Worm (Caenorhabditis elegans) whole organism, midembryonic: ENCODE data around the gene srx-78.

Experiments used
- T22C8.4 ChIP-seq: fragments of 200-800 bp; sonication (Bioruptor generic); IDR thresholded peaks from 2 replicates; pipeline ENCODE4 v1.3.6; 2022; ENCODE audit warnings: missing genetic modification characterization, missing compliant biosample characterization
- cog-1 ChIP-seq: sonication (generic microtip); optimal IDR thresholded peaks from 2 replicates; lab custom pipeline; 2016; ENCODE audit warnings: missing genetic modification characterization, missing compliant biosample characterization
- flt-1 ChIP-seq: fragments of 200-800 bp; sonication (Bioruptor generic); IDR thresholded peaks from 2 replicates; pipeline ENCODE4 v1.3.6; 2022; ENCODE audit warnings: missing genetic modification characterization, missing compliant biosample characterization
- klf-2 ChIP-seq: fragments of 200-800 bp; sonication (Bioruptor generic); conservative IDR thresholded peaks from 2 replicates; pipeline ENCODE4 v1.3.6; 2022; ENCODE audit warnings: missing genetic modification reagents, missing genetic modification characterization, missing compliant biosample characterization
- med-1 ChIP-seq: sonication (generic microtip); optimal IDR thresholded peaks from 2 replicates; lab custom pipeline; 2017; ENCODE audit warnings: missing genetic modification characterization, mild to moderate bottlenecking, missing compliant biosample characterization, antibody characterized with exemption, missing genetic modification reagents; ENCODE audit not compliant: insufficient read depth
- ref-1 ChIP-seq: fragments of 200-800 bp; sonication (Bioruptor generic); conservative IDR thresholded peaks from 2 replicates; pipeline ENCODE4 v1.3.6; 2022; ENCODE audit warnings: missing genetic modification reagents, missing genetic modification characterization, missing compliant biosample characterization
- tab-1 ChIP-seq: fragments of 200-800 bp; sonication (Bioruptor generic); IDR thresholded peaks from 2 replicates; pipeline ENCODE4 v1.3.6; 2022; ENCODE audit warnings: missing genetic modification characterization, missing compliant biosample characterization
- ztf-23 ChIP-seq: fragments of 200-800 bp; sonication (Bioruptor generic); IDR thresholded peaks from 2 replicates; pipeline ENCODE4 v1.3.6; 2022; ENCODE audit warnings: missing genetic modification reagents, missing genetic modification characterization, missing compliant biosample characterization
- ztf-29 ChIP-seq: fragments of 200-800 bp; sonication (Bioruptor generic); IDR thresholded peaks from 2 replicates; pipeline ENCODE4 v1.3.6; 2022; ENCODE audit warnings: missing genetic modification reagents, missing genetic modification characterization, missing compliant biosample characterization

Gene srx-78

DNA sequence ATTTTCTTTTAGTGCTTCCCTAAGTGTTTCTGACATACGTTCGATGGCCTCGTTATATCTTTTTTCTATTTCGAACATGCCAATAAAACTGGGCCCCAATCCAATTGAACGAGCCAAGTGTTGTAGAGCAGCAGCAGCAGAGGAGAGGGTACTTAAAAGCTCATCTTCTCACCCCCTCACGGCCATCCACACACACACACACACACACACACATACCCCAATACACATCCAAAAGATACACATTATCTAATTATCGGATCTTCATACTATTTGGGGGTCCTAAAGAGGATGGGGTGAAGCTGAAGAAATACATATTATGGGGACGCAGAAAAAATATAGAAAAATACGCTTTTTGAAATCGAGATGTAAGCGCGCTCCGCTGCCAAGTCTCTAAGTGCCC lies 22.1 kb upstream of the srx-78 start:
- TF ChIP-seq flt-1 (GFP tag; lab: Robert Waterston, UW), result 0 out of 2 replicates have a peak, but pooled peaks have one; percentile 37
- TF ChIP-seq tab-1 (GFP tag; lab: Robert Waterston, UW), result no peak
- peak; percentile 53; the same call in 1 of the 2 replicates for TF ChIP-seq ztf-23 (GFP tag; lab: Robert Waterston, UW)

DNA sequence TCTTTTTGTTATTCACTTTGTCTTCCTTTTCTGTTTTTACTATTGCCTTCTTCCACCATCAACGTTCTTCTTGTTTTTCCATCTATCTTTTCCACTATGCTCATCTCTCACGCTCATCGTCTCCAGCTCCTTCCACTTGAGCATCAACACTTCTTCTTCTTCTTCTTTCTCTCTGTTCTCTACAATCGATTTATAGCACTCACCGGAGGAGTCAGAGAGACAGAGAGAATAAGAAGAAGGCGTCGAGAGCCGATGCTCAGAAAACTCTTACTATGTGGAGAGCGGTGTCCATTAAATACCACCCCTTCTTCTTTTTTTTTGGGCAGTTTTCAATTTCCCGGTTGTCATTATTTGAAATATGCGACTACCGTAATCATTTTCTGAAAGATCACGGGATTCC lies 19.9 kb upstream of the srx-78 start:
- no peak for TF ChIP-seq ztf-29 (GFP tag; lab: Robert Waterston, UW)
- no peak for TF ChIP-seq T22C8.4
- no peak for TF ChIP-seq klf-2 (GFP tag; lab: Robert Waterston, UW)
- TF ChIP-seq flt-1 (GFP tag; lab: Robert Waterston, UW), result no peak
- no peak for TF ChIP-seq cog-1
- TF ChIP-seq ztf-23 (GFP tag; lab: Robert Waterston, UW), result no peak
- TF ChIP-seq tab-1 (GFP tag; lab: Robert Waterston, UW), result no peak
- TF ChIP-seq ref-1 (GFP tag; lab: Robert Waterston, UW), result no peak
- no peak for TF ChIP-seq med-1 (GFP tag; lab: Kevin White, UChicago)

DNA sequence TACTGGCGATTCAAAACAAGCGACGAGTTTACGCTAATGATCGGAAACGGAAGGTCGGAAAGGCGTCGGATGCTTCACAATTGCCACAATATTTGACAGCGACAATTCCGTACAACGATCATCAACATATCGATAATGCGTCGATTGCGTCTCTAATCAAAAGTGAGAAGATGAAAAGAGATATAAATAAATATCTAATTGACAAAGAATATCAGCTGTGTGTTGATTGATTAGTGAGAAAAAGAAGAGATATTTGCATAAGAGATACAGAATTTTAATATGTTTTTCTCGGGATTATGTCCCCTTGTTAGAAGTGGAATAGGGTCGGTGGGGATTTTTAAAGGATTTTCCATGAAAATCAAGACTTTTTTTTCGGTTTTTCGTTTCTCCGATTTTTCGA lies 16.3 kb upstream of the srx-78 start:
- TF ChIP-seq T22C8.4 (no peak), tab-1 (GFP tag; lab: Robert Waterston, UW) (no peak), med-1 (GFP tag; lab: Kevin White, UChicago) (no peak), flt-1 (GFP tag; lab: Robert Waterston, UW) (no peak), ref-1 (GFP tag; lab: Robert Waterston, UW) (no peak), klf-2 (GFP tag; lab: Robert Waterston, UW) (no peak), cog-1 (no peak), ztf-29 (GFP tag; lab: Robert Waterston, UW) (no peak), ztf-23 (GFP tag; lab: Robert Waterston, UW) (no peak)

DNA sequence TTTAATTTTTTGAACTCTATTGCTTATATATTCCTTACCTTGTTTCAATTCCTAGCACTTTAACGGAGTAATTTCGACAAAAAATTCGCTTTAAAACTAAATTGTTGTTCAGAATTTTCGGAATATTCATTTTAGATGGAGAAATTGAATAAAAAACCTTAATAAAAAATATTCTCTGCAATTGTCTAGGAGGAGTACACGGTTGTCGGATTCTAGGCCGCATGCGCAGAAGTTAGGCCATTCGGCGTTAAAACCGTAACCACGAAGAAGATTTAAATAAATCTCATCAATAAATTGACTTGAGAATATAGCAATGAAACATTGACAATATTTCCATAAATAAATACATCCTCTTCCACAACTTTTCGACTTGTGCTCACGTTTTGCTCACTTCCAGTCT lies 12.6 kb upstream of the srx-78 start, which contains the start of the genes C01G10.10 and C01G10.9:
TSS of gene C01G10.10 (minus strand) at position 151 of the 400 bp plus-strand sequence.
TSS of gene C01G10.9 (plus strand) at position 240 of the 400 bp plus-strand sequence.
- no peak for TF ChIP-seq ztf-29 (GFP tag; lab: Robert Waterston, UW)
- no peak for TF ChIP-seq T22C8.4
- TF ChIP-seq flt-1 (GFP tag; lab: Robert Waterston, UW), result 0 out of 2 replicates have a peak, but pooled peaks have one; percentile 10
- TF ChIP-seq tab-1 (GFP tag; lab: Robert Waterston, UW), result no peak
- TF ChIP-seq ref-1 (GFP tag; lab: Robert Waterston, UW), result no peak
- no peak for TF ChIP-seq med-1 (GFP tag; lab: Kevin White, UChicago)
- no peak for TF ChIP-seq ztf-23 (GFP tag; lab: Robert Waterston, UW)
- no peak for TF ChIP-seq cog-1

DNA sequence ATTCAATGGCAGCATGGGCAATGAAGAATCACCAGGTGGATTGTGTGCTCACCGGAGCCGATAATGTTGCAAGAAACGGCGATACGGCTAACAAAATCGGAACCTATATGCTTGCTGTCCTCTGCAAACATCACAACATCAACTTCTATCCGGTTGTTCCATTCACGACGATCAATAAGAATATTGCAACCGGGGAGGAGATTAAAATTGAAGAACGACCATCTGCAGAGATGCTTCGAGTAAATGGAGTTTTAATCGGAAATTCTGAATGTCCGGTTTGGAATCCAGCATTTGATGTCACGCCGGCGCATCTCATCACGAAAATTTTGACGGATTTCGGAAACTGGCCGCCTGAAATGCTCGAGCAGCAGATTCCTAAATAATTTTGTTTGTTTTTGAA lies 11.2 kb upstream of the srx-78 start:
- no peak for TF ChIP-seq klf-2 (GFP tag; lab: Robert Waterston, UW)
- no peak for TF ChIP-seq ztf-23 (GFP tag; lab: Robert Waterston, UW)
- TF ChIP-seq cog-1, result no peak
- TF ChIP-seq tab-1 (GFP tag; lab: Robert Waterston, UW), result no peak
- no peak for TF ChIP-seq T22C8.4
- no peak for TF ChIP-seq med-1 (GFP tag; lab: Kevin White, UChicago)
- no peak for TF ChIP-seq flt-1 (GFP tag; lab: Robert Waterston, UW)
- no peak for TF ChIP-seq ztf-29 (GFP tag; lab: Robert Waterston, UW)
- no peak for TF ChIP-seq ref-1 (GFP tag; lab: Robert Waterston, UW)

DNA sequence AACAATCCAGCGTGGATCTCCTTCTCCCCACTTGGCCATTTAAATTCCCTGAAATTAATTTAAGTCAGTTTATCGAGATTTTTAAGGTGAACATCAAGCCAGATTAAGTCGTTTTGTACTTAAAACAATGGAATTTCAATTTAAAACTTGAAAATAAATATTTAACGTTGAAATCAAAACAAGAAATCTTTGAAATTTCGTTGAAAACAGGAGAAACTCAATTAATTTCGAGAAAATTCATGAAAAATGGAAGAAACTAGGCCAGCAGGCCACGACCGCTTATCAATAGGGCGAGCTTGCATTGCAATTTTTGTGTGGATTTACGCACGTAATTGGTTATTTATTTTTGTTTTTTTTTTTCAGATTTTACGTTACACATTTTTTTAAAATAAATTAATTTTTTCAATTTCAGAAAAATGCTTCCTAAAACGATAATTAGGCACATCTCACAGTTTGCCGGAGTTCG lies 9.5 kb upstream of the srx-78 start, which contains the start of the genes ahsa-1 and C01G10.7:
TSS of gene ahsa-1 (minus strand) at position 51 of the 466 bp plus-strand sequence.
TSS of gene C01G10.7 (plus strand) at position 413 of the 466 bp plus-strand sequence.
- peak; percentile 89 for TF ChIP-seq ztf-23 (GFP tag; lab: Robert Waterston, UW)
- TF ChIP-seq T22C8.4, result no peak
- peak; percentile 77 for TF ChIP-seq flt-1 (GFP tag; lab: Robert Waterston, UW)
- peak; percentile 83 for TF ChIP-seq cog-1
- no peak for TF ChIP-seq tab-1 (GFP tag; lab: Robert Waterston, UW)
- TF ChIP-seq med-1 (GFP tag; lab: Kevin White, UChicago), result no peak

DNA sequence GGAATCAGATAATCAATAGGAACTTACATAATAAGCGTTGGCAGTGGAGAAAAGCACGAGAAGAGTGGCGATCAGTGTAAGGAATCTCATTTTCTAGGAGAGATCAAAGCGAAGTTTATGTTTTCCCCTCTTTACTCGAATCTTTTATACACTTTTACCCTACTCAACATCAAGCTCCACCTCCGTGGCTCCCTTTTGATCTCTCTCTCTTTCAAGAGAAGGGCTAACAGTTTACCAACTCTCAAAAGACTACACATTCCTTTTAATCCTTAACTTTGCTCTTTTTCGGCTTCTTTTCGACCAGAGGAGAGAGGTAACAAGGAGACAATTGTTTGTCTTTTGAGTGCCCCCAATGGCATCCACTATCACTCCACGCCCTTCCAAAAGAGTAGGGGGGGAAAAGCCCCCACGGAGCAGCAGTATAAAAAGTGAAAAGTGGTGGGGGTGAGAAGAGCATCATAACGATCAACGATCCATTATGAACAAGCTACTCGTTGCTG lies 7.6 kb upstream of the srx-78 start, which contains the start of the genes C01G10.15 and C01G10.6:
TSS of gene C01G10.15 (minus strand) at position 101 of the 500 bp plus-strand sequence.
TSS of gene C01G10.6 (plus strand) at position 450 of the 500 bp plus-strand sequence.
- TF ChIP-seq T22C8.4, result no peak

DNA sequence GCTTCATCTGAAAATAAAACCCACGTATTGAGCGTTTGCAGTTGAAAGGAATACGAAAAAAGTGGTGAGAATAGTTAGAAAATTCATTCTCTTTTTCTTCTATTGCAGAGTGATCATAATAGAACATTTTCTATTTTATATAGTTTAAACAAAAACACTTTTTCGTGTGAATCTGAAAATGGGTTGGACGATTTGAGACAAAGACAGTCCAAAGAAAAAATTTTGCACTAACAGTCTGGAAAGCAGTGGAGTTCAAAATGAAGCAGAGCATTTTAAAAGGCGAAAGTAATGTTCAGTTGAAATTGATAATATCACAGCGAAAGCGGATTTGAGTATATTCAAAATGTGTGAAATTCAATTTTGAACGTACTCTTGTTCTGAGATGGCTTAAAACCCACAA lies 6.2 kb upstream of the srx-78 start, which contains the start of gene C01G10.18:
TSS of gene C01G10.18 (minus strand) at position 101 of the 400 bp plus-strand sequence.
- no peak for TF ChIP-seq T22C8.4
- TF ChIP-seq klf-2 (GFP tag; lab: Robert Waterston, UW), result no peak
- TF ChIP-seq ztf-23 (GFP tag; lab: Robert Waterston, UW), result no peak
- no peak for TF ChIP-seq ref-1 (GFP tag; lab: Robert Waterston, UW)
- no peak for TF ChIP-seq med-1 (GFP tag; lab: Kevin White, UChicago)
- no peak for TF ChIP-seq cog-1
- no peak for TF ChIP-seq ztf-29 (GFP tag; lab: Robert Waterston, UW)
- no peak for TF ChIP-seq flt-1 (GFP tag; lab: Robert Waterston, UW)
- TF ChIP-seq tab-1 (GFP tag; lab: Robert Waterston, UW), result no peak

DNA sequence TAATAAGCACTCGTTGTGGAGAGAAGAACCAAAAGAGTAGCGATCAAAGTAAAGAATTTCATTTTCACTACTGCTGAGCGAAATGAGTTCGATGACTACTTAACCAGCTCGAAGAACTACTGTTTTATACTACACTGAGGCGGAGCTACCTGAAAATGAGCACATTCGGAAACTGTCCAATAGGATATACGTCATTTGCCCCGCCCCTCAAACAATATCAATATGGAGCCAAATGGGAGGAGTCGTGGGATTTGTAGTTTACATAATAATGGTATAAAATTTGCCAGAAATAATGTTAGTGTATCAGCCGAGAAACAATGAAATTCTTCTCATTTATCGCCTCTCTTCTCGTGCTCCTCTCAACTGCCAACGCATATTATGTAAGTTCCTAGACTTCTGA lies 5.4 kb upstream of the srx-78 start, which contains the start of the genes C01G10.5 and C01G10.4:
TSS of gene C01G10.5 (minus strand) at position 101 of the 400 bp plus-strand sequence.
TSS of gene C01G10.4 (plus strand) at position 303 of the 400 bp plus-strand sequence.
- no peak for TF ChIP-seq flt-1 (GFP tag; lab: Robert Waterston, UW)
- no peak for TF ChIP-seq ref-1 (GFP tag; lab: Robert Waterston, UW)
- no peak for TF ChIP-seq T22C8.4
- TF ChIP-seq med-1 (GFP tag; lab: Kevin White, UChicago), result no peak
- no peak for TF ChIP-seq tab-1 (GFP tag; lab: Robert Waterston, UW)
- no peak for TF ChIP-seq ztf-29 (GFP tag; lab: Robert Waterston, UW)
